Fruit fly (Drosophila melanogaster) whole organism, pupa: Measurements from ENCODE around the gene RpL10Ab.

Experiments used
- CG12605 ChIP-seq: fragments of 200-800 bp; sonication (Bioruptor generic); IDR thresholded peaks from 2 replicates; pipeline ENCODE4 v1.3.6; 2022; ENCODE audit warnings: missing biosample characterization, missing genetic modification characterization
- CG14655 ChIP-seq: fragments of 200-800 bp; sonication (Bioruptor generic); optimal IDR thresholded peaks from 3 replicates; lab custom pipeline; 2017; ENCODE audit warnings: mild to moderate bottlenecking, missing biosample characterization, missing genetic modification reagents, missing genetic modification characterization
- CG34367 ChIP-seq: fragments of 200-800 bp; sonication (Bioruptor generic); optimal IDR thresholded peaks from 2 replicates; lab custom pipeline; 2018; ENCODE audit warnings: missing biosample characterization, mild to moderate bottlenecking, missing genetic modification characterization
- CG8301 ChIP-seq: fragments of 200-800 bp; sonication (Bioruptor generic); optimal IDR thresholded peaks from 2 replicates; lab custom pipeline; 2018; ENCODE audit warnings: missing biosample characterization, mild to moderate bottlenecking, missing genetic modification characterization
- Ets98B ChIP-seq: fragments of 200-800 bp; sonication (Bioruptor generic); IDR thresholded peaks from 2 replicates; pipeline ENCODE4 v1.3.6; 2022; ENCODE audit warnings: missing biosample characterization, missing genetic modification characterization
- Pif1A ChIP-seq: fragments of 200-800 bp; sonication (Bioruptor generic); optimal IDR thresholded peaks from 3 replicates; lab custom pipeline; 2016; ENCODE audit warnings: missing biosample characterization, missing genetic modification characterization

DNA sequence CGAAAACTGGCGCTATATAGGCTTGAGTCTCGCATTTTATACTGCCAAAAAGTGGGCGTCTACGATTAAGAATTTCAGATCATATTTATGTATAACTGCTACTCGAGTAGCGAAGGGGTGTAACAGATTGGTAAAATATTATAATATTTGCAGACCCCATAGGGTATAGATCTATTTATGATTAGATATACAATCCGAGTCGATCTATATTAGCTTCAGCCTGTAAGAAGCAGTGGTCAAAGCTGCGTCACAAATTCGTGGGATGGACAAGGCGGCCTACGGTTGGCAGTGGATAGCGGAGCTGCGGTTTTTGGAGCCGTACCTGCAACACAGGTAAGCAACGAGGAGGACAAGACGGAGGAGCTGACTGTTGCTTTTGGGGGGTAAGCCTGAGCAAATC is 8.0 kb upstream of the RpL10Ab start, which contains the start of gene Cubn2:
- no peak for TF ChIP-seq CG34367 (tag; lab: Kevin White, UChicago)
- no peak for TF ChIP-seq Ets98B (GFP tag; lab: Robert Waterston, UW)
- TF ChIP-seq CG14655 (GFP tag; lab: Kevin White, UChicago) = no peak
- TF ChIP-seq Pif1A (GFP tag; lab: Kevin White, UChicago) = no peak
- no peak for TF ChIP-seq CG12605 (GFP tag; lab: Robert Waterston, UW)
- no peak for TF ChIP-seq CG8301 (tag; lab: Kevin White, UChicago)
